Worm (Caenorhabditis elegans) whole organism, L2 larva: Measurements from ENCODE around the gene srz-56.
"Not testable (repeated sequence)": the region's sequence is repeated elsewhere in the genome, so short reads cannot be mapped to it uniquely, and the experiment has no call there.

ENCODE experiments used
- F13H6.1 ChIP-seq: sonication (generic microtip); optimal IDR thresholded peaks from 2 replicates; lab custom pipeline; 2016; ENCODE audit warnings: missing genetic modification characterization, missing compliant biosample characterization
- Y55F3AM.14 ChIP-seq: fragments of 200-800 bp; sonication (Bioruptor generic); optimal IDR thresholded peaks from 2 replicates; lab custom pipeline; 2018; ENCODE audit warnings: mild to moderate bottlenecking, missing genetic modification characterization, missing compliant biosample characterization
- aly-2 ChIP-seq: fragments of 150-350 bp; optimal IDR thresholded peaks from 2 replicates; lab custom pipeline; 2014; ENCODE audit warnings: missing biosample characterization, missing genetic modification characterization
- ama-1 ChIP-seq: fragments of 150-350 bp; optimal IDR thresholded peaks from 2 replicates; lab custom pipeline; 2018; ENCODE audit warnings: inconsistent platforms
- blmp-1 ChIP-seq: sonication (generic microtip); optimal IDR thresholded peaks from 2 replicates; lab custom pipeline; 2017; ENCODE audit warnings: missing genetic modification characterization, mild to moderate bottlenecking, missing compliant biosample characterization, antibody characterized with exemption, moderate library complexity; ENCODE audit not compliant: insufficient read depth
- ceh-16 ChIP-seq: fragments of 150-350 bp; optimal IDR thresholded peaks from 2 replicates; lab custom pipeline; 2014; ENCODE audit warnings: missing biosample characterization, missing genetic modification characterization
- ceh-82 ChIP-seq: fragments of 150-350 bp; optimal IDR thresholded peaks from 2 replicates; lab custom pipeline; 2014; ENCODE audit warnings: missing biosample characterization, missing genetic modification characterization
- crh-2 ChIP-seq: sonication (generic microtip); optimal IDR thresholded peaks from 2 replicates; lab custom pipeline; 2017; ENCODE audit warnings: missing biosample characterization, missing genetic modification characterization
- egl-27 ChIP-seq: sonication (generic microtip); optimal IDR thresholded peaks from 3 replicates; lab custom pipeline; 2017; ENCODE audit warnings: missing biosample characterization, missing genetic modification reagents, missing genetic modification characterization
- elt-1 ChIP-seq: fragments of 150-350 bp; optimal IDR thresholded peaks from 2 replicates; lab custom pipeline; 2014; ENCODE audit warnings: missing biosample characterization, missing genetic modification characterization
- fos-1 ChIP-seq: fragments of 150-350 bp; optimal IDR thresholded peaks from 2 replicates; lab custom pipeline; 2014; ENCODE audit warnings: missing biosample characterization, missing genetic modification characterization
- lin-11 ChIP-seq: fragments of 150-350 bp; sonication (generic microtip); optimal IDR thresholded peaks from 2 replicates; lab custom pipeline; 2014; ENCODE audit warnings: missing biosample characterization, missing genetic modification characterization, inconsistent platforms, mixed read lengths
- lin-13 ChIP-seq: fragments of 150-350 bp; optimal IDR thresholded peaks from 2 replicates; lab custom pipeline; 2014; ENCODE audit warnings: missing biosample characterization, missing genetic modification reagents, missing genetic modification characterization
- lin-39 ChIP-seq: fragments of 150-350 bp; optimal IDR thresholded peaks from 2 replicates; lab custom pipeline; 2014; ENCODE audit warnings: missing biosample characterization, missing genetic modification reagents, missing genetic modification characterization
- lsy-2 ChIP-seq, 2 experiments: fragments of 150-350 bp in 1 of 2; sonication (generic microtip) in 1 of 2; optimal IDR thresholded peaks; 2 replicates each; lab custom pipeline; 2014 to 2017; ENCODE audit warnings: missing biosample characterization in 2 of 2, missing genetic modification characterization in 2 of 2
- mab-5 ChIP-seq: fragments of 150-350 bp; optimal IDR thresholded peaks from 2 replicates; lab custom pipeline; 2014; ENCODE audit warnings: missing biosample characterization, missing genetic modification characterization
- nhr-10 ChIP-seq: sonication (generic microtip); optimal IDR thresholded peaks from 2 replicates; lab custom pipeline; 2017; ENCODE audit warnings: missing biosample characterization, missing genetic modification characterization
- nhr-11 ChIP-seq: fragments of 150-350 bp; optimal IDR thresholded peaks from 2 replicates; lab custom pipeline; 2014; ENCODE audit warnings: missing biosample characterization, missing genetic modification characterization
- nhr-129 ChIP-seq: fragments of 150-350 bp; optimal IDR thresholded peaks from 2 replicates; lab custom pipeline; 2014; ENCODE audit warnings: missing biosample characterization, missing genetic modification characterization
- nhr-23 ChIP-seq: fragments of 150-350 bp; optimal IDR thresholded peaks from 2 replicates; lab custom pipeline; 2014; ENCODE audit warnings: missing biosample characterization, missing genetic modification reagents, missing genetic modification characterization
- nhr-25 ChIP-seq: fragments of 150-350 bp; sonication (generic microtip); optimal IDR thresholded peaks from 3 replicates; lab custom pipeline; 2014; ENCODE audit warnings: missing biosample characterization, missing genetic modification characterization
- nhr-77 ChIP-seq: fragments of 150-350 bp; optimal IDR thresholded peaks from 2 replicates; lab custom pipeline; 2014; ENCODE audit warnings: missing biosample characterization, missing genetic modification characterization
- peb-1 ChIP-seq: fragments of 150-350 bp; optimal IDR thresholded peaks from 2 replicates; lab custom pipeline; 2014; ENCODE audit warnings: missing biosample characterization, missing genetic modification characterization
- sem-4 ChIP-seq: fragments of 150-350 bp; optimal IDR thresholded peaks from 2 replicates; lab custom pipeline; 2014; ENCODE audit warnings: missing biosample characterization, missing genetic modification reagents, missing genetic modification characterization
- skn-1 ChIP-seq: sonication (generic microtip); optimal IDR thresholded peaks from 2 replicates; lab custom pipeline; 2017; ENCODE audit warnings: missing biosample characterization, missing genetic modification characterization
- sma-3 ChIP-seq: sonication (generic microtip); optimal IDR thresholded peaks from 2 replicates; lab custom pipeline; 2016; ENCODE audit warnings: missing genetic modification reagents, missing genetic modification characterization, missing compliant biosample characterization
- snpc-4 ChIP-seq: fragments of 150-350 bp; optimal IDR thresholded peaks from 2 replicates; lab custom pipeline; 2014; ENCODE audit warnings: missing biosample characterization, missing genetic modification characterization
- unc-39 ChIP-seq: fragments of 150-350 bp; optimal IDR thresholded peaks from 2 replicates; lab custom pipeline; 2014; ENCODE audit warnings: missing biosample characterization, missing genetic modification characterization
- unc-55 ChIP-seq: fragments of 150-350 bp; sonication (generic microtip); optimal IDR thresholded peaks from 3 replicates; lab custom pipeline; 2014; ENCODE audit warnings: missing biosample characterization, missing genetic modification reagents, missing genetic modification characterization
- unc-62 ChIP-seq: fragments of 150-350 bp; optimal IDR thresholded peaks from 2 replicates; lab custom pipeline; 2014; ENCODE audit warnings: missing biosample characterization, missing genetic modification reagents, missing genetic modification characterization
- ztf-1 ChIP-seq: fragments of 200-800 bp; sonication (Bioruptor generic); conservative IDR thresholded peaks from 2 replicates; pipeline ENCODE4 v1.3.6; 2022; ENCODE audit warnings: missing genetic modification characterization, missing compliant biosample characterization
- ztf-11 ChIP-seq: sonication (generic microtip); optimal IDR thresholded peaks from 2 replicates; lab custom pipeline; 2017; ENCODE audit warnings: missing biosample characterization, missing genetic modification characterization
- ztf-4 ChIP-seq: fragments of 150-350 bp; optimal IDR thresholded peaks from 2 replicates; lab custom pipeline; 2014; ENCODE audit warnings: missing biosample characterization, missing genetic modification characterization

The srz-56 gene

DNA sequence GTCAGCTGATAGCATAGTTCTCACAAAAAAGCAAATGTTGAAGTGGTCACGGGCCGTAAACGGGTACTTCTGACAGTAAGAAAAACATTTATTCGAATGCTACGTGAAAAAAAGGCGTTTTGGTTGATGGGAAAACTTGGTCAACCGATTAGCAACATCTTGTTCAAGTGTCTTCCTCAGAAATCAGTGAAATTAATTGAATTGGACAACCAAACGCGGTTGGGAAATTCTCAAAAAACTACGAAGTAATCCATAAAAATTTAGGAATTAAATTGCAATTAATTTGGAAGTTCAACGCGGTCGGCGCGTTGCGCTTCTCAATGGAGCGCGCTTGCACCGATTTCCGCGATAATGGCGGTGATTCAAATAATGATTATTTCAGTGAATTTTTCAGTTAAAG is 18.8 kb downstream of the srz-56 start:
- TF ChIP-seq sma-3 (no peak), skn-1 (tag; lab: Kevin White, UChicago) (no peak), ceh-82 (tag; lab: Kevin White, UChicago) (no peak), sem-4 (tag; lab: Kevin White, UChicago) (no peak), nhr-129 (tag; lab: Kevin White, UChicago) (no peak), ztf-4 (no peak), Y55F3AM.14 (no peak), peb-1 (tag; lab: Kevin White, UChicago) (no peak), lin-13 (GFP tag; lab: Kevin White, UChicago) (no peak), mab-5 (no peak), ceh-16 (tag; lab: Kevin White, UChicago) (no peak), egl-27 (tag; lab: Kevin White, UChicago) (no peak), lin-11 (tag; lab: Kevin White, UChicago) (no peak), unc-62 (no peak), crh-2 (tag; lab: Kevin White, UChicago) (no peak), unc-55 (GFP tag; lab: Kevin White, UChicago) (no peak)

DNA sequence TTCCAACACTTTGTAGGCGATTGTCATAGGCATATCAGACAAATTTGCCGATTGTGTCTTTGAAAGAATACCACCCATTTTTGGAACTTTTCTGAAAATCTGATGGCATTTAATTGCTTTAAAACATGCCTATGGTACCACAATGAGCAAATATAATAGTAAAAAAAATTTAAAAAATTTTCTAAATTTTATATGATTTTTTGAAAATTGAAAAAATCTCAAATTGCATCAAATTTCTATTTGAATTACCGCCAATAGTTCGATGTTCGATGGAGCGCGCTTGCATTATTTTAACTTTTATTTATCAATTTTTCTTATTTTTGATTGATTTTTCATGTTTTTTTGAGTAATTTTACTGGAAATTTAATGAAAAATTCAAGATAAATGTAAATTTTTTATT is 20.8 kb downstream of the srz-56 start, which contains the start of gene fbxa-42:
fbxa-42 (minus strand) TSS at position 101 of the 400 bp plus-strand sequence.
- TF ChIP-seq snpc-4 (tag; lab: Kevin White, UChicago); nhr-23 (tag; lab: Kevin White, UChicago); lin-13 (GFP tag; lab: Kevin White, UChicago): not testable (repeated sequence)

DNA sequence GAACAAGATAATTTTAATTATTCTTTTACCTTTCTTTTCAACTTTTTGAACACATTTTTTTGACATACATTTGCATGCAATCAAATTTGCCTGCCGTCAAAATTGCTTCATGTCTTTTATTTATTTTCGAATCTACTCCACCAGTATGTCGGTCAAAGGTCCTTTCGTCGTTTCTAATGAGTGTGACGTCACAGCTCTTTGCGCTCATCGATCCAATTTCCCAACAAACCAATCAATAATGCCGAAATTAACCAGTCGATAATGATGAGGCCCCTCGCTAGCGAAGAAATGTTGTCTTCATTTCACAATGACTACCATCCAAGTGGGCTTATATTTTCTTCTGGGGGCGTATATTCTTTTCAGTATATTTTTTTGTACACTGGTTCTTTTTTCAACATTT is 22.4 kb downstream of the srz-56 start, which contains the start of gene Y54F10BM.6:
Y54F10BM.6 (plus strand) TSS at position 301 of the 400 bp plus-strand sequence.
- TF ChIP-seq aly-2 (tag; lab: Kevin White, UChicago): no peak
- no peak for TF ChIP-seq nhr-23 (tag; lab: Kevin White, UChicago)
- no peak for TF ChIP-seq ama-1 (lab: Kevin White, UChicago)
- no peak for TF ChIP-seq nhr-77
- no peak for TF ChIP-seq lin-13 (GFP tag; lab: Kevin White, UChicago)
- no peak for TF ChIP-seq peb-1 (tag; lab: Kevin White, UChicago)
- no peak for TF ChIP-seq nhr-25 (tag; lab: Kevin White, UChicago)
- no peak for TF ChIP-seq fos-1 (tag; lab: Kevin White, UChicago)
- no peak for TF ChIP-seq egl-27 (tag; lab: Kevin White, UChicago)
- TF ChIP-seq lsy-2 (tag; optimal IDR thresholded peaks at IDR 0.05; lab: Kevin White, UChicago): no peak
- no peak for TF ChIP-seq nhr-10 (tag; lab: Kevin White, UChicago)
- no peak for TF ChIP-seq elt-1
- TF ChIP-seq ztf-1 (GFP tag; lab: Robert Waterston, UW): no peak
- TF ChIP-seq nhr-11 (tag; lab: Kevin White, UChicago): no peak
- TF ChIP-seq unc-39 (tag; lab: Kevin White, UChicago): no peak
- TF ChIP-seq ztf-11 (tag; lab: Kevin White, UChicago): no peak
- no peak for TF ChIP-seq lin-39 (tag; lab: Kevin White, UChicago)
- no peak for TF ChIP-seq blmp-1 (tag; lab: Kevin White, UChicago)

- TF ChIP-seq fos-1 (tag; lab: Kevin White, UChicago): peak; percentile 58
- no peak for TF ChIP-seq skn-1 (tag; lab: Kevin White, UChicago)
Observed at ce11 chrIII:2265986-2266701, 25.6 kb downstream of the srz-56 start, which contains the start of gene fbxa-9. TSS of gene fbxa-9 (plus strand) at chrIII:2266651.

- TF ChIP-seq F13H6.1 (tag; lab: Kevin White, UChicago): no peak
- TF ChIP-seq fos-1 (tag; lab: Kevin White, UChicago): peak; percentile 48
- TF ChIP-seq lin-11 (tag; lab: Kevin White, UChicago): no peak
Observed at ce11 chrIII:2272075-2272474, 31.5 kb downstream of the srz-56 start, which contains the start of gene fbxa-48. TSS of gene fbxa-48 (minus strand) at chrIII:2272175.
